Worm (Caenorhabditis elegans) whole organism, L1 larva: ENCODE measurements around the gene C08E8.6.

ENCODE experiments used
- C04F5.9 ChIP-seq: sonication (generic microtip); optimal IDR thresholded peaks from 2 replicates; lab custom pipeline; 2016; ENCODE audit warnings: missing genetic modification characterization, missing compliant biosample characterization
- aha-1 ChIP-seq: fragments of 150-350 bp; optimal IDR thresholded peaks from 2 replicates; lab custom pipeline; 2014; ENCODE audit warnings: missing biosample characterization, missing genetic modification characterization
- ceh-8 ChIP-seq: fragments of 200-800 bp; sonication (Bioruptor generic); optimal IDR thresholded peaks from 2 replicates; lab custom pipeline; 2018; ENCODE audit warnings: mild to moderate bottlenecking, missing genetic modification characterization, moderate library complexity, missing compliant biosample characterization
- ceh-82 ChIP-seq, 3 experiments: fragments of 150-350 bp in 1 of 3; sonication (generic microtip) in 2 of 3; optimal IDR thresholded peaks; 2 replicates each; lab custom pipeline; 2014 to 2017; ENCODE audit warnings: missing biosample characterization in 3 of 3, missing genetic modification characterization in 3 of 3
- ceh-88 ChIP-seq: fragments of 200-800 bp; sonication (Bioruptor generic); IDR thresholded peaks from 2 replicates; pipeline ENCODE4 v1.3.6; 2022; ENCODE audit warnings: missing genetic modification characterization, missing compliant biosample characterization
- ceh-90 ChIP-seq: sonication (generic microtip); optimal IDR thresholded peaks from 2 replicates; lab custom pipeline; 2016; ENCODE audit warnings: missing genetic modification characterization, missing compliant biosample characterization
- elt-2 ChIP-seq: sonication (generic microtip); optimal IDR thresholded peaks from 2 replicates; lab custom pipeline; 2016; ENCODE audit warnings: missing genetic modification characterization, mild to moderate bottlenecking, inconsistent platforms, missing compliant biosample characterization, missing genetic modification reagents
- elt-3 ChIP-seq, 6 experiments: fragments of 150-350 bp in 1 of 6; sonication (generic microtip); optimal IDR thresholded peaks; 2 replicates each; lab custom pipeline; 2017 to 2018; ENCODE audit warnings: missing biosample characterization in 6 of 6, missing genetic modification characterization in 6 of 6, inconsistent platforms in 1 of 6
- fkh-4 ChIP-seq: sonication (generic microtip); optimal IDR thresholded peaks from 2 replicates; lab custom pipeline; 2016; ENCODE audit warnings: missing compliant biosample characterization, missing genetic modification characterization, borderline replicate concordance
- fkh-8 ChIP-seq: sonication (generic microtip); optimal IDR thresholded peaks from 2 replicates; lab custom pipeline; 2016; ENCODE audit warnings: mild to moderate bottlenecking, missing genetic modification characterization, missing compliant biosample characterization
- fos-1 ChIP-seq: fragments of 150-350 bp; optimal IDR thresholded peaks from 2 replicates; lab custom pipeline; 2014; ENCODE audit warnings: missing biosample characterization, missing genetic modification characterization
- hlh-4 ChIP-seq: sonication (generic microtip); optimal IDR thresholded peaks from 2 replicates; lab custom pipeline; 2016; ENCODE audit warnings: mild to moderate bottlenecking, missing genetic modification characterization, missing compliant biosample characterization
- isw-1 ChIP-seq: fragments of 200-800 bp; sonication (Bioruptor generic); IDR thresholded peaks from 2 replicates; pipeline ENCODE4 v1.3.6; 2022; ENCODE audit warnings: missing genetic modification characterization, missing compliant biosample characterization
- jun-1 ChIP-seq: fragments of 150-350 bp; optimal IDR thresholded peaks from 2 replicates; lab custom pipeline; 2014; ENCODE audit warnings: missing biosample characterization, missing genetic modification reagents, missing genetic modification characterization
- lin-13 ChIP-seq: fragments of 150-350 bp; optimal IDR thresholded peaks from 2 replicates; lab custom pipeline; 2014; ENCODE audit warnings: missing biosample characterization, missing genetic modification reagents, missing genetic modification characterization
- lin-14 ChIP-seq: fragments of 200-800 bp; sonication (Bioruptor generic); optimal IDR thresholded peaks from 2 replicates; lab custom pipeline; 2018; ENCODE audit warnings: mild to moderate bottlenecking, missing genetic modification characterization, moderate library complexity, missing compliant biosample characterization
- lin-35 ChIP-seq, 2 experiments: fragments of 150-350 bp; optimal IDR thresholded peaks; 2 replicates each; lab custom pipeline; 2014; ENCODE audit warnings: missing biosample characterization in 2 of 2, missing genetic modification characterization in 2 of 2, missing genetic modification reagents in 2 of 2
- lir-3 ChIP-seq: sonication (generic microtip); optimal IDR thresholded peaks from 2 replicates; lab custom pipeline; 2016; ENCODE audit warnings: mild to moderate bottlenecking, missing genetic modification characterization, moderate library complexity, missing compliant biosample characterization; ENCODE audit not compliant: poor library complexity
- mab-9 ChIP-seq: fragments of 200-800 bp; sonication (Bioruptor generic); IDR thresholded peaks from 2 replicates; pipeline ENCODE4 v1.3.6; 2022; ENCODE audit warnings: missing genetic modification reagents, missing genetic modification characterization, missing compliant biosample characterization
- mef-2 ChIP-seq: fragments of 150-350 bp; optimal IDR thresholded peaks from 2 replicates; lab custom pipeline; 2014; ENCODE audit warnings: missing biosample characterization, missing genetic modification characterization
- nhr-12 ChIP-seq: sonication (generic microtip); optimal IDR thresholded peaks from 2 replicates; lab custom pipeline; 2017; ENCODE audit warnings: missing biosample characterization, missing genetic modification characterization
- nhr-19 ChIP-seq: fragments of 200-800 bp; sonication (Bioruptor generic); conservative IDR thresholded peaks from 2 replicates; pipeline ENCODE4 v1.3.6; 2022; ENCODE audit warnings: missing genetic modification characterization, missing compliant biosample characterization
- nhr-20 ChIP-seq: sonication (generic microtip); optimal IDR thresholded peaks from 2 replicates; lab custom pipeline; 2016; ENCODE audit warnings: mild to moderate bottlenecking, missing genetic modification characterization, missing compliant biosample characterization
- nhr-28 ChIP-seq: fragments of 150-350 bp; optimal IDR thresholded peaks from 2 replicates; lab custom pipeline; 2014; ENCODE audit warnings: missing biosample characterization, missing genetic modification characterization
- nhr-47 ChIP-seq: sonication (generic microtip); optimal IDR thresholded peaks from 2 replicates; lab custom pipeline; 2016; ENCODE audit warnings: mild to moderate bottlenecking, missing genetic modification characterization, moderate library complexity, missing compliant biosample characterization
- nhr-71 ChIP-seq: sonication (generic microtip); optimal IDR thresholded peaks from 2 replicates; lab custom pipeline; 2016; ENCODE audit warnings: mild to moderate bottlenecking, missing genetic modification characterization, moderate library complexity, missing compliant biosample characterization
- nhr-84 ChIP-seq: sonication (generic microtip); optimal IDR thresholded peaks from 2 replicates; lab custom pipeline; 2017; ENCODE audit warnings: missing biosample characterization, missing genetic modification characterization
- nhr-90 ChIP-seq: sonication (generic microtip); optimal IDR thresholded peaks from 2 replicates; lab custom pipeline; 2016; ENCODE audit warnings: mild to moderate bottlenecking, missing genetic modification characterization, missing compliant biosample characterization; ENCODE audit not compliant: poor library complexity
- rnt-1 ChIP-seq: sonication (generic microtip); optimal IDR thresholded peaks from 2 replicates; lab custom pipeline; 2016; ENCODE audit warnings: mild to moderate bottlenecking, missing genetic modification characterization, moderate library complexity, missing compliant biosample characterization
- snpc-4 ChIP-seq: fragments of 150-350 bp; optimal IDR thresholded peaks from 2 replicates; lab custom pipeline; 2014; ENCODE audit warnings: missing biosample characterization, missing genetic modification characterization
- sptf-1 ChIP-seq: fragments of 150-350 bp; optimal IDR thresholded peaks from 2 replicates; lab custom pipeline; 2014; ENCODE audit warnings: missing biosample characterization, missing genetic modification characterization
- swsn-7 ChIP-seq: sonication (generic microtip); optimal IDR thresholded peaks from 2 replicates; lab custom pipeline; 2016; ENCODE audit warnings: missing genetic modification characterization, missing compliant biosample characterization
- unc-62 ChIP-seq: fragments of 150-350 bp; optimal IDR thresholded peaks from 2 replicates; lab custom pipeline; 2014; ENCODE audit warnings: missing biosample characterization, missing genetic modification reagents, missing genetic modification characterization
- unc-86 ChIP-seq: sonication (generic microtip); optimal IDR thresholded peaks from 2 replicates; lab custom pipeline; 2016; ENCODE audit warnings: missing genetic modification characterization, missing compliant biosample characterization
- unc-98 ChIP-seq: fragments of 200-800 bp; sonication (Bioruptor generic); IDR thresholded peaks from 2 replicates; pipeline ENCODE4 v1.3.6; 2022; ENCODE audit warnings: missing genetic modification characterization, missing compliant biosample characterization

C08E8.6 gene

ce11 chrV:18375551-18375950 lies 7.3 kb upstream of the C08E8.6 start:
- no peak for TF ChIP-seq rnt-1 (tag; lab: Kevin White, UChicago)
- TF ChIP-seq nhr-19 (GFP tag; lab: Robert Waterston, UW) = no peak
- no peak for TF ChIP-seq unc-98 (GFP tag; lab: Robert Waterston, UW)
- TF ChIP-seq swsn-7 (tag; lab: Kevin White, UChicago) = no peak
- TF ChIP-seq nhr-20 (tag; lab: Kevin White, UChicago) = no peak
- no peak for TF ChIP-seq fkh-8 (tag; lab: Kevin White, UChicago)
- TF ChIP-seq isw-1 = no peak
- no peak for TF ChIP-seq jun-1 (tag; lab: Kevin White, UChicago)
- no peak for TF ChIP-seq ceh-8
- no peak for TF ChIP-seq nhr-84 (tag; lab: Kevin White, UChicago)
- no peak for TF ChIP-seq nhr-12 (tag; lab: Kevin White, UChicago)
- TF ChIP-seq hlh-4 (tag; lab: Kevin White, UChicago) = no peak
- TF ChIP-seq elt-2 = no peak
- no peak for TF ChIP-seq lin-13 (GFP tag; lab: Kevin White, UChicago)
- no peak for TF ChIP-seq fkh-4 (tag; lab: Kevin White, UChicago)
- TF ChIP-seq nhr-90 (tag; lab: Kevin White, UChicago) = no peak

ce11 chrV:18374194-18374593 lies 6.0 kb upstream of the C08E8.6 start, which contains the start of gene Y51A2B.2:
Y51A2B.2 (plus strand) TSS chrV:18374494.
- TF ChIP-seq unc-62 (GFP tag; lab: Kevin White, UChicago) (no peak), nhr-47 (tag; lab: Kevin White, UChicago) (no peak), ceh-82 (tag; optimal IDR thresholded peaks at IDR 0.05; lab: Kevin White, UChicago) (no peak), mab-9 (GFP tag; lab: Robert Waterston, UW) (no peak), lir-3 (tag; lab: Kevin White, UChicago) (no peak), fos-1 (tag; lab: Kevin White, UChicago) (no peak), ceh-90 (tag; lab: Kevin White, UChicago) (no peak), mef-2 (no peak), fkh-8 (tag; lab: Kevin White, UChicago) (no peak), lin-14 (GFP tag; lab: Kevin White, UChicago) (no peak), sptf-1 (no peak), ceh-8 (no peak), C04F5.9 (tag; lab: Kevin White, UChicago) (no peak), fkh-4 (tag; lab: Kevin White, UChicago) (no peak), elt-2 (no peak), aha-1 (no peak), nhr-71 (no peak)

ce11 chrV:18371579-18371978 lies 3.4 kb upstream of the C08E8.6 start, which contains the start of gene C08E8.4:
C08E8.4 (plus strand) TSS chrV:18371846.
- TF ChIP-seq ceh-88 (GFP tag; lab: Robert Waterston, UW) = no peak
- TF ChIP-seq elt-2 = peak; percentile 82
- no peak for TF ChIP-seq unc-86 (tag; lab: Kevin White, UChicago)
- TF ChIP-seq lin-35 (GFP tag; optimal IDR thresholded peaks at IDR 0.05; lab: Kevin White, UChicago) = peak in 1 of 2 experiments; percentile 30
- peak in 2 of 6 experiments; percentile 23 to 25 for TF ChIP-seq elt-3 (tag; optimal IDR thresholded peaks at IDR 0.05; lab: Kevin White, UChicago)

- TF ChIP-seq nhr-47 (tag; lab: Kevin White, UChicago) (no peak), jun-1 (tag; lab: Kevin White, UChicago) (no peak), snpc-4 (no peak), nhr-28 (no peak), lin-13 (GFP tag; lab: Kevin White, UChicago) (no peak)
These were observed 2.8 kb upstream of the C08E8.6 start for ce11 chrV:18371028-18371427.
